Fruit fly (Drosophila melanogaster) whole organism, prepupa: Measurements from ENCODE around the gene CG4576.

ENCODE experiments used
- CG15336 ChIP-seq: fragments of 200-800 bp; sonication (Bioruptor generic); IDR thresholded peaks from 2 replicates; pipeline ENCODE4 v1.3.6; 2022; ENCODE audit warnings: missing biosample characterization, missing genetic modification characterization
- Smox ChIP-seq: fragments of 200-800 bp; sonication (Bioruptor generic); optimal IDR thresholded peaks from 3 replicates; lab custom pipeline; 2016; ENCODE audit warnings: missing biosample characterization, missing genetic modification characterization

dm6 chr3R:15793372-15793802 is 32.2 kb upstream of the CG4576 start, which contains the start of gene nsl1:
- TF ChIP-seq CG15336 (GFP tag; lab: Robert Waterston, UW) = 0 out of 2 replicates have a peak, but pooled peaks have one; percentile 14
- TF ChIP-seq Smox = peak; percentile 27
